Worm (Caenorhabditis elegans) whole organism, L4 larva: ENCODE measurements around the gene mrpl-36.

Experiments used
- F49E8.2 ChIP-seq: sonication (generic microtip); optimal IDR thresholded peaks from 2 replicates; lab custom pipeline; 2016; ENCODE audit warnings: missing compliant biosample characterization, mild to moderate bottlenecking, missing genetic modification characterization, borderline replicate concordance
- Y5F2A.4 ChIP-seq: fragments of 200-800 bp; sonication (Bioruptor generic); optimal IDR thresholded peaks from 2 replicates; lab custom pipeline; 2018; ENCODE audit warnings: mild to moderate bottlenecking, missing genetic modification characterization, missing compliant biosample characterization
- ZK337.2 ChIP-seq: fragments of 200-800 bp; sonication (Bioruptor generic); IDR thresholded peaks from 2 replicates; pipeline ENCODE4 v1.3.6; 2022; ENCODE audit warnings: missing genetic modification reagents, missing genetic modification characterization, missing compliant biosample characterization
- aly-2 ChIP-seq: sonication (generic microtip); optimal IDR thresholded peaks from 2 replicates; lab custom pipeline; 2018; ENCODE audit warnings: missing biosample characterization, missing genetic modification characterization
- ceh-62 ChIP-seq: sonication (generic microtip); optimal IDR thresholded peaks from 2 replicates; lab custom pipeline; 2017; ENCODE audit warnings: missing biosample characterization, missing genetic modification characterization
- ctbp-1 ChIP-seq: fragments of 200-800 bp; sonication (Bioruptor generic); IDR thresholded peaks from 2 replicates; pipeline ENCODE4 v1.3.6; 2022; ENCODE audit warnings: missing genetic modification reagents, missing genetic modification characterization, missing compliant biosample characterization
- daf-12 ChIP-seq: fragments of 150-350 bp; optimal IDR thresholded peaks from 2 replicates; lab custom pipeline; 2014; ENCODE audit warnings: missing biosample characterization, missing genetic modification reagents, missing genetic modification characterization
- daf-16 ChIP-seq, 3 experiments: sonication (generic microtip); optimal IDR thresholded peaks; 2 replicates each; lab custom pipeline; 2016 to 2017; ENCODE audit warnings: missing genetic modification characterization in 3 of 3, missing genetic modification reagents in 3 of 3, mild to moderate bottlenecking in 2 of 3, missing compliant biosample characterization in 2 of 3, missing biosample characterization in 1 of 3, moderate library complexity in 1 of 3
- dmd-6 ChIP-seq: fragments of 200-800 bp; sonication (Bioruptor generic); IDR thresholded peaks from 2 replicates; pipeline ENCODE4 v1.3.6; 2022; ENCODE audit warnings: missing genetic modification reagents, missing genetic modification characterization, missing compliant biosample characterization
- dve-1 ChIP-seq: sonication (generic microtip); optimal IDR thresholded peaks from 2 replicates; lab custom pipeline; 2017; ENCODE audit warnings: antibody characterized with exemption, mild to moderate bottlenecking, missing genetic modification characterization, missing compliant biosample characterization; ENCODE audit not compliant: insufficient read depth
- egl-27 ChIP-seq: sonication (generic microtip); optimal IDR thresholded peaks from 3 replicates; lab custom pipeline; 2017; ENCODE audit warnings: missing biosample characterization, missing genetic modification reagents, missing genetic modification characterization
- fkh-10 ChIP-seq: fragments of 150-350 bp; optimal IDR thresholded peaks from 2 replicates; lab custom pipeline; 2014; ENCODE audit warnings: missing biosample characterization, missing genetic modification reagents, missing genetic modification characterization
- gei-8 ChIP-seq: fragments of 200-800 bp; sonication (Bioruptor generic); optimal IDR thresholded peaks from 2 replicates; lab custom pipeline; 2018; ENCODE audit warnings: mild to moderate bottlenecking, missing genetic modification characterization, missing compliant biosample characterization
- hlh-11 ChIP-seq: fragments of 200-800 bp; sonication (Bioruptor generic); optimal IDR thresholded peaks from 2 replicates; lab custom pipeline; 2018; ENCODE audit warnings: mild to moderate bottlenecking, missing genetic modification characterization, missing compliant biosample characterization
- hlh-30 ChIP-seq: sonication (generic microtip); optimal IDR thresholded peaks from 2 replicates; lab custom pipeline; 2017; ENCODE audit warnings: antibody characterized with exemption, mild to moderate bottlenecking, missing genetic modification characterization, missing compliant biosample characterization; ENCODE audit not compliant: insufficient read depth
- jun-1 ChIP-seq: fragments of 150-350 bp; optimal IDR thresholded peaks from 2 replicates; lab custom pipeline; 2014; ENCODE audit warnings: missing biosample characterization, missing genetic modification reagents, missing genetic modification characterization
- lim-7 ChIP-seq: fragments of 200-800 bp; sonication (Bioruptor generic); IDR thresholded peaks from 2 replicates; pipeline ENCODE4 v1.3.6; 2022; ENCODE audit warnings: missing genetic modification characterization, missing compliant biosample characterization
- lin-15B ChIP-seq: fragments of 150-350 bp; sonication (generic microtip); optimal IDR thresholded peaks from 3 replicates; lab custom pipeline; 2014; ENCODE audit warnings: missing biosample characterization, missing genetic modification characterization
- lin-29 ChIP-seq: fragments of 200-800 bp; sonication (Bioruptor generic); IDR thresholded peaks from 2 replicates; pipeline ENCODE4 v1.3.6; 2022; ENCODE audit warnings: missing genetic modification reagents, missing genetic modification characterization, missing compliant biosample characterization
- lin-39 ChIP-seq: fragments of 150-350 bp; optimal IDR thresholded peaks from 2 replicates; lab custom pipeline; 2014; ENCODE audit warnings: missing biosample characterization, missing genetic modification reagents, missing genetic modification characterization
- mdl-1 ChIP-seq, 2 experiments: fragments of 150-350 bp in 1 of 2; sonication (generic microtip) in 1 of 2; optimal IDR thresholded peaks; 2 replicates each; lab custom pipeline; 2014 to 2017; ENCODE audit warnings: missing biosample characterization in 2 of 2, missing genetic modification characterization in 2 of 2
- mep-1 ChIP-seq: fragments of 150-350 bp; sonication (generic microtip); optimal IDR thresholded peaks from 3 replicates; lab custom pipeline; 2014; ENCODE audit warnings: missing biosample characterization, missing genetic modification characterization
- nhr-28 ChIP-seq: fragments of 150-350 bp; optimal IDR thresholded peaks from 2 replicates; lab custom pipeline; 2014; ENCODE audit warnings: missing biosample characterization, missing genetic modification characterization
- nhr-42 ChIP-seq: fragments of 200-800 bp; sonication (Bioruptor generic); IDR thresholded peaks from 2 replicates; pipeline ENCODE4 v1.3.6; 2022; ENCODE audit warnings: missing genetic modification characterization, missing compliant biosample characterization
- nhr-48 ChIP-seq: sonication (generic microtip); optimal IDR thresholded peaks from 2 replicates; lab custom pipeline; 2016; ENCODE audit warnings: mild to moderate bottlenecking, missing genetic modification characterization, missing compliant biosample characterization
- nhr-6 ChIP-seq: fragments of 150-350 bp; optimal IDR thresholded peaks from 2 replicates; lab custom pipeline; 2014; ENCODE audit warnings: missing biosample characterization, missing genetic modification characterization
- pha-4 ChIP-seq, 2 experiments: fragments of 150-350 bp in 1 of 2; fragments of 200-800 bp in 1 of 2; sonication (Bioruptor generic) in 1 of 2; IDR thresholded peaks in 1 of 2; optimal IDR thresholded peaks in 1 of 2; 2 replicates each; pipeline versions ENCODE4 v1.3.6 to Lab custom; 2014 to 2022; ENCODE audit warnings: missing genetic modification characterization in 2 of 2, missing genetic modification reagents in 2 of 2, missing biosample characterization in 1 of 2, missing compliant biosample characterization in 1 of 2
- php-3 ChIP-seq: fragments of 200-800 bp; sonication (Bioruptor generic); IDR thresholded peaks from 2 replicates; pipeline ENCODE4 v1.3.6; 2022; ENCODE audit warnings: missing genetic modification reagents, missing genetic modification characterization, missing compliant biosample characterization
- sdz-12 ChIP-seq: fragments of 200-800 bp; sonication (Bioruptor generic); optimal IDR thresholded peaks from 2 replicates; lab custom pipeline; 2018; ENCODE audit warnings: mild to moderate bottlenecking, missing genetic modification characterization, missing compliant biosample characterization
- tag-97 ChIP-seq: fragments of 200-800 bp; sonication (Bioruptor generic); IDR thresholded peaks from 2 replicates; pipeline ENCODE4 v1.3.6; 2022; ENCODE audit warnings: missing genetic modification characterization, missing compliant biosample characterization
- unc-62 ChIP-seq, 3 experiments: fragments of 150-350 bp in 1 of 3; sonication (generic microtip); optimal IDR thresholded peaks in 2 of 3; peaks in 1 of 3; 1 replicate in 1 of 3; 2 replicates in 2 of 3; lab custom pipeline; 2014 to 2017; ENCODE audit warnings: missing biosample characterization in 3 of 3, missing genetic modification characterization in 3 of 3, missing genetic modification reagents in 3 of 3, missing genotype in 1 of 3
- vab-7 ChIP-seq: fragments of 200-800 bp; sonication (Bioruptor generic); IDR thresholded peaks from 2 replicates; pipeline ENCODE4 v1.3.6; 2022; ENCODE audit warnings: missing genetic modification reagents, missing genetic modification characterization, missing compliant biosample characterization
- zag-1 ChIP-seq: fragments of 150-350 bp; optimal IDR thresholded peaks from 2 replicates; lab custom pipeline; 2014; ENCODE audit warnings: missing biosample characterization, missing genetic modification characterization
- zfp-2 ChIP-seq: sonication (generic microtip); optimal IDR thresholded peaks from 2 replicates; lab custom pipeline; 2016; ENCODE audit warnings: mild to moderate bottlenecking, missing genetic modification characterization, missing compliant biosample characterization
- zip-11 ChIP-seq: fragments of 200-800 bp; sonication (Bioruptor generic); IDR thresholded peaks from 2 replicates; pipeline ENCODE4 v1.3.6; 2022; ENCODE audit warnings: missing genetic modification characterization, missing compliant biosample characterization
- zip-2 ChIP-seq: fragments of 150-350 bp; optimal IDR thresholded peaks from 2 replicates; lab custom pipeline; 2014; ENCODE audit warnings: missing biosample characterization, missing genetic modification characterization
- ztf-7 ChIP-seq: fragments of 150-350 bp; optimal IDR thresholded peaks from 2 replicates; lab custom pipeline; 2014; ENCODE audit warnings: missing biosample characterization, missing genetic modification characterization

The mrpl-36 gene

DNA sequence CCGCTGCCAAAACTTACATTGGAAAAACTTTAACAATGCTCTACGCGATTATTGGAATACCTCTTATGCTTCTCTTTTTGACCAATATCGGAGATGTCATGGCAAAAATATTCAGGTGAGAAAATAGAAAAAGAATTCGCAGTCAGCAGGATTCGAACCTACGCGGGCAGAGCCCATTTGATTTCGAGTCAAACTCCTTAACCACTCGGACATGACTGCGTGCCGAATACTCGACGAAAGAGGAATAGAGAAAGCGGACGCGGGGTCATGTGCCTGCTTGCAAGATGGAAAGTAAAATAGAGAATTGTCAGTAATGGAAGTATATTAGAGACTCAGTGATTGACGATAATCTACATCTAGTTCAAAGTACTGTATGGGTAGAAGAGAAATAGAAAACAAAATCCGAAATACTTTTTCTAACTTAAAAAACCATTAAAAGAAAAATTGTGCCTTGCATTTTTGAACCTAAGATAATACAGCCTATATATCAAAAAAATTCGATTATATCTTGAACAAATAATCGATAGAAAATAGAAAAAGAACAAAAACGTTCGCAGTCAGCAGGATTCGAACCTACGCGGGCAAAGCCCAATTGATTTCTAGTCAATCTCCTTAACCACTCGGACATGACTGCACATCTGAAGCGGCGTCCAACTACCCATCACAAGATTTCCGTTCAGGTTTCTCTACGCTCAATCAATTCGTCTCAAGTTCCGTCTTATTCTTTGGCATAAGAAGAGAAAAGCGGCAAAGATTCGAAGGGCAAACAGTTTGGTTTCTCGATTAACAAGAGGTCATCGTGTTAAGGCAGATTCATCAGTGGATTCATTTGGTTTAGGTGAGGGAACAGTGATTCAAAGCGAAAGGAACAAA lies 13.8 kb upstream of the mrpl-36 start (continued):
- TF ChIP-seq nhr-42 (GFP tag; lab: Robert Waterston, UW) (peak; percentile 67; the same call in 1 of the 2 replicates), F49E8.2 (tag; lab: Kevin White, UChicago) (peak; percentile 46), ceh-62 (tag; lab: Kevin White, UChicago) (no peak), ctbp-1 (GFP tag; lab: Robert Waterston, UW) (peak; percentile 76), pha-4 (GFP tag; IDR thresholded peaks at IDR 0.05; lab: Robert Waterston, UW) (peak; percentile 81; the same call in 1 of the 2 replicates), pha-4 (tag; optimal IDR thresholded peaks at IDR 0.05; lab: Kevin White, UChicago) (no peak), zfp-2 (tag; lab: Kevin White, UChicago) (no peak), egl-27 (tag; lab: Kevin White, UChicago) (no peak), daf-12 (tag; lab: Kevin White, UChicago) (no peak), vab-7 (GFP tag; lab: Robert Waterston, UW) (peak; percentile 88), nhr-6 (tag; lab: Kevin White, UChicago) (no peak)

DNA sequence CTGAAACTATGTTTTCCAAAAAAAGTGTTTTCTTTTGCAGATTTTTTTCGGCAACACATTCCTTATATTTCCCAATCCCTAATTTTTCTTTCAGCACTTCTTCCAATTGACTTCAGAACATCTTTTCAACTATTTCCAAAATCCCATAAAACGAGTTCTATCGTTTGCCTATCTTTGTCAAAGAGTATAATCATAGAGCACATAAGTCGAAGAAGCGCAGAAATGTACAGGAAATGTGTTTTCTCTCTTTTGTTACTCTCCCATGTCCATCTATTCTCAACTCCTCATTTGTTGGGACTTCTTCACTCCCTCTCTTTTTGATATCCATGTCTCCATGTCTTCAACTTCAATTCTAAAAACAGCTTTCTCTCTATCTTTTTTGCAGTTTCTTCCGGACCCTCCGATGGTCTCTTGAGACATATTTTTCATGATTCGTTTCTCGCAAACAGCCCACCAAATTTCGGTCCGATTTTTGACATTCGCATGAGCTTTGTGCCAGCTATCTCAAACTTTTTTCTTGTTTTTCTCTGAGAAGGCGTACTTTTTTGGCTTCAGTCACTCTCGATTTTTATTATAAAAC lies 12.4 kb upstream of the mrpl-36 start, which contains the start of gene twk-48:
TSS of gene twk-48 (plus strand) at position 530 of the 580 bp plus-strand sequence.
- no peak for TF ChIP-seq lim-7 (GFP tag; lab: Robert Waterston, UW)
- TF ChIP-seq lin-39 (tag; lab: Kevin White, UChicago) = peak; percentile 7
- TF ChIP-seq zfp-2 (tag; lab: Kevin White, UChicago) = no peak
- no peak for TF ChIP-seq zag-1
- TF ChIP-seq ztf-7 (tag; lab: Kevin White, UChicago) = no peak
- peak; percentile 34 for TF ChIP-seq fkh-10 (GFP tag; lab: Kevin White, UChicago)
- TF ChIP-seq hlh-11 (tag; lab: Kevin White, UChicago) = no peak
- TF ChIP-seq unc-62 (GFP tag; optimal IDR thresholded peaks at IDR 0.05 in 1 of 2; lab: Kevin White, UChicago) = peak in 1 of 2 experiments; percentile 85
- TF ChIP-seq unc-62 (tag; optimal IDR thresholded peaks at IDR 0.05; lab: Kevin White, UChicago) = no peak
- TF ChIP-seq, all 104 proteins: peak for 3

DNA sequence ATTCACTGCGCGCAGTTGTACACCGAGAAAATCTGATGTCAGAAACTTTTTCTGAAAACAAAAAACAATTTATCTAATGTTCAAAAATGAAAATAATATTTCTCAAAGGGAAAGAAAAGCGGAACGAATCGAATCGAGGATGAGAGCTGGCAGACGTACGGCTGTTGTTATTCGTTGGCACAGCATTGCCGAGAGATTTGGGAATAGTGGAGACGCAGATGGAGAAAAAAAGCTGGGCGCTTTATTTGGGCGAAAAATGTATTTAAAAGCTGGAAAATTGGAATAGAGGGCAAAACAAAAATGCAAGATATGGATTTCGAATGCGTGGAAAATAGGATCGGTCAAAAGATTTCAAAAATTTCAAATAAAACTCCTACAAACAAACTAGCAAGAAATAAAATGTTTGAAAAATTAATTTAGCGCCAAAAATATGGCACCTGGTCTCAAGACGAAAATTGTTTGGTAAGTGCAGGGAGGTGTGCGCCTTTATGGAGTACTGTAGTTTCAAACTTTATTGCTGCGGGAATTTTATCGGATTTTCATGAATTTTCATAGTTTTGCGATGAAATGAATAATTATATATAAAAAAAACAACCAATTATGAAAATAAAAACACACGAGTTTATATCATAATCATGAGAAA lies 11.3 kb upstream of the mrpl-36 start, which contains the start of gene gpdh-2:
TSS of gene gpdh-2 (minus strand) at position 51 of the 643 bp plus-strand sequence.
- TF ChIP-seq daf-16 (GFP tag; optimal IDR thresholded peaks at IDR 0.05; lab: Kevin White, UChicago) (peak in 1 of 2 experiments; percentile 81), daf-16 (tag; optimal IDR thresholded peaks at IDR 0.05; lab: Kevin White, UChicago) (no peak), unc-62 (GFP tag; optimal IDR thresholded peaks at IDR 0.05 in 1 of 2; lab: Kevin White, UChicago) (no peak), unc-62 (tag; optimal IDR thresholded peaks at IDR 0.05; lab: Kevin White, UChicago) (no peak), ZK337.2 (GFP tag; lab: Robert Waterston, UW) (no peak), Y5F2A.4 (GFP tag; lab: Kevin White, UChicago) (no peak)

DNA sequence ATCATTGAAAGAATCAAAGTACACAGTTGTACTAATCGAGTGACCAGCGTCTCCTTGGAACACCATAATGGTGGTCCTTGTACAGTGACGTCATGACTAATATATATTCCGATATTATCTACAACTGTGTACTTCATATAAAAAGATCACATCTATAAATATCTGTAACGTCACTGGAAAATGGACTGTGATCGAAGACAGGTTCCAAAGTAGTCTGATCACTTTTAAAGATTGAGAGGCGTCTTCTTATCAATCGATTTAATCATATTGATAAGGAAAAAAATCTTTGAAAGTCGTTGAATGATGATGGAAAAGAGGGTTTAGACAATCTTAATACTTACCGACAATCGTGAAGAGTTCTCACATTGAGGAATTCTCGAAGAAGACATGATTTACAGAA lies 10.1 kb upstream of the mrpl-36 start:
- TF ChIP-seq lin-39 (tag; lab: Kevin White, UChicago) (no peak), lin-29 (GFP tag; lab: Robert Waterston, UW) (no peak), dve-1 (tag; lab: Kevin White, UChicago) (peak; percentile 61), aly-2 (no peak), sdz-12 (GFP tag; lab: Kevin White, UChicago) (no peak), jun-1 (no peak), mep-1 (no peak), Y5F2A.4 (GFP tag; lab: Kevin White, UChicago) (no peak), nhr-48 (tag; lab: Kevin White, UChicago) (peak; percentile 32), gei-8 (GFP tag; lab: Kevin White, UChicago) (no peak), hlh-11 (tag; lab: Kevin White, UChicago) (peak; percentile 27), nhr-28 (tag; lab: Kevin White, UChicago) (no peak), nhr-42 (GFP tag; lab: Robert Waterston, UW) (no peak), hlh-30 (tag; lab: Kevin White, UChicago) (no peak), tag-97 (GFP tag; lab: Robert Waterston, UW) (no peak), zip-11 (GFP tag; lab: Robert Waterston, UW) (no peak), zip-2 (tag; lab: Kevin White, UChicago) (no peak), lin-15B (tag; lab: Kevin White, UChicago) (no peak), dmd-6 (GFP tag; lab: Robert Waterston, UW) (peak; percentile 12; the same call in 1 of the 2 replicates), unc-62 (GFP tag; optimal IDR thresholded peaks at IDR 0.05 in 1 of 2; lab: Kevin White, UChicago) (peak in 1 of 2 experiments; percentile 38), unc-62 (tag; optimal IDR thresholded peaks at IDR 0.05; lab: Kevin White, UChicago) (no peak), mdl-1 (tag; optimal IDR thresholded peaks at IDR 0.05; lab: Kevin White, UChicago) (no peak), nhr-6 (tag; lab: Kevin White, UChicago) (no peak), daf-16 (GFP tag; optimal IDR thresholded peaks at IDR 0.05; lab: Kevin White, UChicago) (no peak), daf-16 (tag; optimal IDR thresholded peaks at IDR 0.05; lab: Kevin White, UChicago) (peak; percentile 36), php-3 (no peak)
